Fruit fly (Drosophila melanogaster): ENCODE results near the gene I-2.

Gene I-2

DNA sequence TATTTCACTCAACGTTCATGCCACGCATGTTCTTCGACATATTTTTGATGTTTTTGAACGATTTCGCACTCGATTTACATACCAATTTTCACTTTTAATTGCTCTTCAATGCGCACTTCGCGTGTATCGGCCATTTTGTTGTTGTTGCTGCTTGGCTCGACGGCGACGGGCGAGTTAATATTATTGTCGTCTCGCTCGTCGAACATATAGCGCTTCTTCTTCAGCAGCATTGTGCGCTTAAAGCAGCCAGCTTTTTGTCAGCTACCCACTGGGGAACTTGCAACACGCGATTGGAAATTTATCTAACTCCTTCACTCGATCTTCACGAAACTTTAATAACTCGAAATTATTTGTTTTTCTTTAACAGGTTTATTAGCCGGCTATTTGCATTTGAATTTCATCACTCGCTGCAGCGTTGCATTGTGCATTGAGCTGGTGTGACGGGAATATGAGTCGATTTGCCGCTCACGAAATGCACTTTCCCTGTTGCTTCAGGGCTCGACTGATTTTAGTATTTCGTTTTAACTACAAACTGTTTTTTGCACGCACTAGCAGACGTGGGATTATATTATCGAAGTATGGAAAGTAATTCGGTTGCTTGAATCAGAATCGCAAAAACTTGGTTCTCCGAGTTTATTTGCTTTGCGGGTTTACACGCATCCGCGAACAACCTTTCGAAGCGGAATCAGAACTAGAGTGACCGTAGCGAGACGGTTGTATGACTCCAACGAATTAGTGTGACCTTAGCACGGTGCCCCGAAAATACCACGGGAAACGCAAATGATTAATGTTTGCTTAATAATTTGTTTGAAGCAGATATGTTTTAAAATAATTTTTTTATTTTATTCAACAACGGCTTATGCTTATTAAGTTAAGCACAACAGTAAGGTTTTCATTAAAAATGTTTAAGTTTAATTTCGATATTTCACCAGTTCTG lies 18.2 kb upstream of the I-2 start, which contains the start of gene RasGAP1 (continued):
- TF ChIP-seq salr (GFP tag; optimal IDR thresholded peaks at IDR 0.05) (no peak), Sox14 (GFP tag; optimal IDR thresholded peaks at IDR 0.05) (peak; percentile 25), CG8632 (GFP tag; optimal IDR thresholded peaks at IDR 0.05) (no peak), CG6792 (GFP tag; optimal IDR thresholded peaks at IDR 0.05) (no peak), CG6276 (GFP tag; optimal IDR thresholded peaks at IDR 0.05) (peak; percentile 84), acj6 (GFP tag; optimal IDR thresholded peaks at IDR 0.05) (no peak), CG15336 (GFP tag; IDR thresholded peaks at IDR 0.05) (0 out of 2 replicates have a peak, but pooled peaks have one; percentile 8), Ets96B (tag; optimal IDR thresholded peaks at IDR 0.05) (no peak), CG9139 (GFP tag; optimal IDR thresholded peaks at IDR 0.05) (no peak), Eip78C (GFP tag) (peak; percentile 61), CG4318 (GFP tag; optimal IDR thresholded peaks at IDR 0.05) (no peak), CG31627 (GFP tag; optimal IDR thresholded peaks at IDR 0.05) (peak; percentile 11), svp (GFP tag) (peak; percentile 50), dac (GFP tag; optimal IDR thresholded peaks at IDR 0.05) (no peak), CG10631 (GFP tag; optimal IDR thresholded peaks at IDR 0.05) (no peak), spab (GFP tag; optimal IDR thresholded peaks at IDR 0.05) (no peak), Smox (GFP tag; optimal IDR thresholded peaks at IDR 0.05) (no peak)

DNA sequence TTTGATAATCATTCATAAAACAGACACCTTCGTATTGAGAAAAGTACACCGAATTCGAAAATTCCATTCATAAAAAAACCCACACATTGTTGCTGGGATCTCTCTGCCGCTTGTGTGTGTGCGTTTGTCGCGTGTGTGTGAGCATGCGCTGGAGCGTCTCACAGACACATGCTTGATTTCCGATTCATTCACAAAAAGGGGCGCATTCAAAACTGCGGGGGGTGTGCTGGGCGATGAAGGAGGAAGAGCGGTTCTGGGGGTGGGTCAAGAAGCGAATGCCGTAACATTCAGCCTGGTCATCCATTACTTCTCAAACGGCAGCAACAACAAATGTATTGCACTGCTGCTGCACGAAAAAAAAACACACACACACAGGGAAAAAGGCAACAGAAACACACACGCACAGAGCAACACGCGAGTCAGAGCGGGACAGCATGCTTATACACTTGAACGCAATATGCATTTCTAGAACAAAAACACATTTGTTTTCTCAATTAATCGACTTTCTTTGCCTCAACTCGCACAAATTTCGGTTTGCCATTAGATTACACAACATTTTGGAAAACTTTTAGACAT lies 17.4 kb upstream of the I-2 start:
- TF ChIP-seq vri (GFP tag; optimal IDR thresholded peaks at IDR 0.05), result peak; percentile 82
- TF ChIP-seq Ets96B (tag; optimal IDR thresholded peaks at IDR 0.05), result peak; percentile 1
- TF ChIP-seq ss (GFP tag; optimal IDR thresholded peaks at IDR 0.05), result peak; percentile 30 to 40
- TF ChIP-seq Sox14 (GFP tag; optimal IDR thresholded peaks at IDR 0.05), result peak; percentile 62
- peak; percentile 14 for TF ChIP-seq fkh (GFP tag; optimal IDR thresholded peaks at IDR 0.05)
- TF ChIP-seq svp (GFP tag), result peak; percentile 72
- no peak for TF ChIP-seq CG8319 (GFP tag; optimal IDR thresholded peaks at IDR 0.05)
- TF ChIP-seq CG31627 (GFP tag; optimal IDR thresholded peaks at IDR 0.05), result no peak
- TF ChIP-seq CG6276 (GFP tag; optimal IDR thresholded peaks at IDR 0.05), result peak; percentile 1
- peak; percentile 44; the same call in 1 of the 3 replicates for TF ChIP-seq eg (GFP tag; IDR thresholded peaks at IDR 0.05)
- TF ChIP-seq Eip75B (GFP tag; optimal IDR thresholded peaks at IDR 0.05), result peak; percentile 37
- peak; percentile 56 for TF ChIP-seq CG16779 (tag; optimal IDR thresholded peaks at IDR 0.05)
- no peak for TF ChIP-seq CG9139 (GFP tag; optimal IDR thresholded peaks at IDR 0.05)
- peak; percentile 95 for TF ChIP-seq dsx (GFP tag; optimal IDR thresholded peaks at IDR 0.05; ENCODE audit: poor library complexity, severe bottlenecking)
- TF ChIP-seq CG7368 (GFP tag; optimal IDR thresholded peaks at IDR 0.05), result peak; percentile 14
- peak in 1 of 2 experiments; percentile 7 for TF ChIP-seq salr (GFP tag; optimal IDR thresholded peaks at IDR 0.05)
- no peak for TF ChIP-seq Smox (GFP tag; optimal IDR thresholded peaks at IDR 0.05)
- peak; percentile 42 for TF ChIP-seq CG3919 (GFP tag; optimal IDR thresholded peaks at IDR 0.05)
- TF ChIP-seq CG6163 (GFP tag; IDR thresholded peaks at IDR 0.05), result peak; percentile 66

DNA sequence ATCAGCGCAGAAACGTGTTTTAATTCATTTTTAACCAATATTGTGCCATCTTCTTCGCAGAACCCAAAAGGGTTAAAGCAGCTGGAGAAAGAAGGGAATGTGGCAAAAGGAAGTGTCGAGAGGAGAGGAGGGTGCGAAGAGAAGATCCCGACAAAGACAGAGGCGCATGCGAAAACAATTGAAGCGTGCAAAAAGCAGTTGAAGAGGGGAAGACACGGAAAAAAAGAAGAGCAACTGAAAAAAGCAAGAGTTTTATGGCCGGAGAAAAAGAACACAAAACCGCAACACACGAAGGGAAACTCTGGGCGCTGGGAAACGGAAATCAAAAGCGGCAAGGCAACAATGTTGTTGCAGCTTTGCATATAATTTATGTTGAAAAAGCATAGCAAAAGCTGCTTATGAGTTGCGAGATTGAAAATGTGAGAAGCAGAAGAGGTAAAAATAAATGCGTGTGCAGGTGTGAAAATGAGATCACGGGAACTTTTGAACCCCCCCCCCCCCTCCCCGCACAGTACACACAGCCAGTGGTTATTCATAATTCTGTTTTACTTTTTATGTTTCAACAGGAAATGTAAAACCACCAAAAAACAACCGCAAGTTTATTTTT lies 16.6 kb upstream of the I-2 start:
- TF ChIP-seq CG8632 (GFP tag; optimal IDR thresholded peaks at IDR 0.05) (peak; percentile 11), CG6163 (GFP tag; IDR thresholded peaks at IDR 0.05) (no peak; the same call in 2 of the 3 replicates), CG7368 (GFP tag; optimal IDR thresholded peaks at IDR 0.05) (no peak), CG3032 (tag; optimal IDR thresholded peaks at IDR 0.05) (peak; percentile 29), Ets96B (tag; optimal IDR thresholded peaks at IDR 0.05) (peak; percentile 8), salr (GFP tag; optimal IDR thresholded peaks at IDR 0.05) (no peak), cyc (GFP tag; optimal IDR thresholded peaks at IDR 0.05) (no peak), CG10631 (GFP tag; optimal IDR thresholded peaks at IDR 0.05) (no peak), Sox14 (GFP tag; optimal IDR thresholded peaks at IDR 0.05) (peak; percentile 31), dsx (GFP tag; optimal IDR thresholded peaks at IDR 0.05; ENCODE audit: poor library complexity, severe bottlenecking) (peak; percentile 87), svp (GFP tag) (no peak), ss (GFP tag; optimal IDR thresholded peaks at IDR 0.05) (peak; percentile 40 to 43), fd59A (GFP tag; optimal IDR thresholded peaks at IDR 0.05) (peak; percentile 13), Sox102F (GFP tag; optimal IDR thresholded peaks at IDR 0.05) (peak; percentile 55), Hr38 (GFP tag; optimal IDR thresholded peaks at IDR 0.05) (no peak), topi (GFP tag; optimal IDR thresholded peaks at IDR 0.05) (no peak), Met (GFP tag; optimal IDR thresholded peaks at IDR 0.05) (peak; percentile 7), CG15336 (GFP tag; IDR thresholded peaks at IDR 0.05) (no peak), fd85E (GFP tag; optimal IDR thresholded peaks at IDR 0.05) (no peak), spab (GFP tag; optimal IDR thresholded peaks at IDR 0.05) (no peak), CG11294 (GFP tag; IDR thresholded peaks at IDR 0.05) (no peak), Hr39 (GFP tag; optimal IDR thresholded peaks at IDR 0.05) (no peak), CG6808 (GFP tag; optimal IDR thresholded peaks at IDR 0.05) (no peak), CG31627 (GFP tag; optimal IDR thresholded peaks at IDR 0.05) (no peak), CG6792 (GFP tag; optimal IDR thresholded peaks at IDR 0.05) (no peak), achi (GFP tag; optimal IDR thresholded peaks at IDR 0.05) (peak; percentile 6), Hr4 (GFP tag; optimal IDR thresholded peaks at IDR 0.05) (no peak)
